Worm (Caenorhabditis elegans): Measurements from ENCODE around the gene sfxn-1.4.

Gene sfxn-1.4

ce11 chrII:11675877-11676473 lies 5.1 kb downstream of the sfxn-1.4 start, which contains the start of the genes trr-1 and C47D12.2:
Gene trr-1 (minus strand): TSS chrII:11675927.
Gene C47D12.2 (plus strand): TSS chrII:11676306.
- TF ChIP-seq unc-62 (GFP tag; optimal IDR thresholded peaks at IDR 0.05) (no peak), elt-2 (tag; optimal IDR thresholded peaks at IDR 0.05) (peak; percentile 40), nhr-25 (tag; optimal IDR thresholded peaks at IDR 0.05) (peak; percentile 78), skn-1 (tag; optimal IDR thresholded peaks at IDR 0.05) (peak; percentile 16), R02D3.7 (tag; optimal IDR thresholded peaks at IDR 0.05) (peak; percentile 79), pqm-1 (tag; optimal IDR thresholded peaks at IDR 0.05) (peak; percentile 23), nhr-43 (tag; optimal IDR thresholded peaks at IDR 0.05; ENCODE audit: poor library complexity, severe bottlenecking) (peak; percentile 48), nhr-23 (tag; optimal IDR thresholded peaks at IDR 0.05) (peak; percentile 79), ama-1 (optimal IDR thresholded peaks at IDR 0.05) (no peak), aly-2 (tag; optimal IDR thresholded peaks at IDR 0.05) (no peak), lin-39 (tag; optimal IDR thresholded peaks at IDR 0.05) (peak; percentile 22), nhr-67 (tag; optimal IDR thresholded peaks at IDR 0.05) (no peak), lin-15B (tag; optimal IDR thresholded peaks at IDR 0.05) (peak; percentile 81), lsy-12 (tag; optimal IDR thresholded peaks at IDR 0.05) (peak; percentile 10), eor-1 (tag; optimal IDR thresholded peaks at IDR 0.05) (no peak)

ce11 chrII:11658854-11659253 lies 22.2 kb downstream of the sfxn-1.4 start:
- no peak for TF ChIP-seq mdl-1 (tag; optimal IDR thresholded peaks at IDR 0.05)
- no peak for TF ChIP-seq sea-2 (GFP tag; optimal IDR thresholded peaks at IDR 0.05)
- TF ChIP-seq skn-1 (tag; optimal IDR thresholded peaks at IDR 0.05): no peak
- no peak for TF ChIP-seq nhr-28 (tag; optimal IDR thresholded peaks at IDR 0.05)
- no peak for TF ChIP-seq snpc-4 (tag; optimal IDR thresholded peaks at IDR 0.05)
- no peak for TF ChIP-seq daf-12 (tag; optimal IDR thresholded peaks at IDR 0.05)
- no peak for TF ChIP-seq elt-2 (tag; optimal IDR thresholded peaks at IDR 0.05)

ce11 chrII:11657079-11657478 lies 24.0 kb downstream of the sfxn-1.4 start, which contains the start of gene nep-1:
Gene nep-1 (minus strand): TSS chrII:11657179.
- TF ChIP-seq unc-39 (tag; optimal IDR thresholded peaks at IDR 0.05): no peak
- peak; percentile 13 for TF ChIP-seq nhr-23 (tag; optimal IDR thresholded peaks at IDR 0.05)
- TF ChIP-seq nhr-12 (tag; optimal IDR thresholded peaks at IDR 0.05): no peak
- TF ChIP-seq nhr-237 (tag; optimal IDR thresholded peaks at IDR 0.05): no peak
- TF ChIP-seq ztf-11 (tag; optimal IDR thresholded peaks at IDR 0.05): no peak
- no peak for TF ChIP-seq nhr-25 (tag; optimal IDR thresholded peaks at IDR 0.05)
- no peak for TF ChIP-seq ztf-4 (tag; optimal IDR thresholded peaks at IDR 0.05)
- TF ChIP-seq ceh-82 (tag; optimal IDR thresholded peaks at IDR 0.05): no peak

ce11 chrII:11652679-11653174 lies 28.3 kb downstream of the sfxn-1.4 start, which contains the start of the genes rad-23 and rpn-12:
Gene rad-23 (minus strand): TSS chrII:11652729.
Gene rpn-12 (plus strand): TSS chrII:11653124.
- TF ChIP-seq fkh-2 (tag; optimal IDR thresholded peaks at IDR 0.05) (no peak), nhr-25 (tag; optimal IDR thresholded peaks at IDR 0.05) (peak; percentile 26), mml-1 (tag; optimal IDR thresholded peaks at IDR 0.05) (no peak), aly-2 (tag; optimal IDR thresholded peaks at IDR 0.05) (no peak), hmg-11 (tag; optimal IDR thresholded peaks at IDR 0.05) (no peak), nhr-67 (tag; optimal IDR thresholded peaks at IDR 0.05) (no peak), nhr-76 (tag; optimal IDR thresholded peaks at IDR 0.05) (no peak), ceh-82 (tag; optimal IDR thresholded peaks at IDR 0.05) (no peak), nfya-1 (tag; optimal IDR thresholded peaks at IDR 0.05; ENCODE audit: insufficient read depth) (peak; percentile 83), ZK546.5 (tag; optimal IDR thresholded peaks at IDR 0.05) (no peak), unc-39 (tag; optimal IDR thresholded peaks at IDR 0.05) (no peak), skn-1 (tag; optimal IDR thresholded peaks at IDR 0.05) (peak; percentile 100), nhr-43 (tag; optimal IDR thresholded peaks at IDR 0.05; ENCODE audit: poor library complexity, severe bottlenecking) (peak; percentile 28), elt-3 (tag; optimal IDR thresholded peaks at IDR 0.05) (no peak), snpc-4 (tag; optimal IDR thresholded peaks at IDR 0.05) (peak; percentile 40), egl-5 (tag; optimal IDR thresholded peaks at IDR 0.05) (peak; percentile 94), nhr-77 (tag; optimal IDR thresholded peaks at IDR 0.05) (no peak), elt-2 (tag; optimal IDR thresholded peaks at IDR 0.05) (peak; percentile 40), pha-4 (tag; optimal IDR thresholded peaks at IDR 0.05) (peak; percentile 90), eor-1 (tag; optimal IDR thresholded peaks at IDR 0.05) (no peak), pqm-1 (tag; optimal IDR thresholded peaks at IDR 0.05) (no peak), elt-1 (tag; optimal IDR thresholded peaks at IDR 0.05) (no peak), fkh-10 (GFP tag; optimal IDR thresholded peaks at IDR 0.05) (no peak), ztf-11 (tag; optimal IDR thresholded peaks at IDR 0.05) (no peak), tbx-2 (tag; optimal IDR thresholded peaks at IDR 0.05) (no peak), R02D3.7 (tag; optimal IDR thresholded peaks at IDR 0.05) (peak; percentile 87), nhr-237 (tag; optimal IDR thresholded peaks at IDR 0.05) (no peak), lsy-12 (tag; optimal IDR thresholded peaks at IDR 0.05) (no peak), lin-39 (tag; optimal IDR thresholded peaks at IDR 0.05) (peak; percentile 69), lin-15B (tag; optimal IDR thresholded peaks at IDR 0.05) (peak; percentile 83), sea-2 (GFP tag; optimal IDR thresholded peaks at IDR 0.05) (no peak), nhr-12 (tag; optimal IDR thresholded peaks at IDR 0.05) (no peak), jun-1 (tag; optimal IDR thresholded peaks at IDR 0.05) (peak; percentile 19), ama-1 (optimal IDR thresholded peaks at IDR 0.05) (no peak), nhr-11 (tag; optimal IDR thresholded peaks at IDR 0.05) (no peak), unc-62 (GFP tag; optimal IDR thresholded peaks at IDR 0.05) (no peak), mdl-1 (tag; optimal IDR thresholded peaks at IDR 0.05) (no peak), ztf-4 (tag; optimal IDR thresholded peaks at IDR 0.05) (no peak), nhr-23 (tag; optimal IDR thresholded peaks at IDR 0.05) (peak; percentile 78), ceh-16 (tag; optimal IDR thresholded peaks at IDR 0.05) (no peak), daf-12 (tag; optimal IDR thresholded peaks at IDR 0.05) (no peak)
